Worm (Caenorhabditis elegans) whole organism, L1 larva: ENCODE data around the gene mrpl-46.
"Not testable (repeated sequence)": the region's sequence is repeated elsewhere in the genome, so short reads cannot be mapped to it uniquely, and the experiment has no call there.

Experiments
- blmp-1 ChIP-seq: fragments of 150-350 bp; optimal IDR thresholded peaks from 2 replicates; lab custom pipeline; 2014; ENCODE audit warnings: missing biosample characterization, missing genetic modification characterization
- ceh-63 ChIP-seq: fragments of 200-800 bp; sonication (Bioruptor generic); optimal IDR thresholded peaks from 2 replicates; lab custom pipeline; 2018; ENCODE audit warnings: mild to moderate bottlenecking, missing genetic modification characterization, missing compliant biosample characterization
- ceh-82 ChIP-seq, 3 experiments: fragments of 150-350 bp in 1 of 3; sonication (generic microtip) in 2 of 3; optimal IDR thresholded peaks; 2 replicates each; lab custom pipeline; 2014 to 2017; ENCODE audit warnings: missing biosample characterization in 3 of 3, missing genetic modification characterization in 3 of 3
- lin-13 ChIP-seq: fragments of 150-350 bp; optimal IDR thresholded peaks from 2 replicates; lab custom pipeline; 2014; ENCODE audit warnings: missing biosample characterization, missing genetic modification reagents, missing genetic modification characterization
- mdl-1 ChIP-seq, 2 experiments: fragments of 150-350 bp; optimal IDR thresholded peaks; 2 replicates each; lab custom pipeline; 2014 to 2017; ENCODE audit warnings: missing biosample characterization in 2 of 2, missing genetic modification characterization in 2 of 2, inconsistent platforms in 1 of 2
- mep-1 ChIP-seq: fragments of 150-350 bp; optimal IDR thresholded peaks from 2 replicates; lab custom pipeline; 2014; ENCODE audit warnings: missing biosample characterization, missing genetic modification characterization
- nhr-237 ChIP-seq: fragments of 150-350 bp; optimal IDR thresholded peaks from 2 replicates; lab custom pipeline; 2014; ENCODE audit warnings: missing biosample characterization, missing genetic modification characterization
- nhr-28 ChIP-seq: fragments of 150-350 bp; optimal IDR thresholded peaks from 2 replicates; lab custom pipeline; 2014; ENCODE audit warnings: missing biosample characterization, missing genetic modification characterization
- snpc-4 ChIP-seq: fragments of 150-350 bp; optimal IDR thresholded peaks from 2 replicates; lab custom pipeline; 2014; ENCODE audit warnings: missing biosample characterization, missing genetic modification characterization
- ztf-4 ChIP-seq: fragments of 150-350 bp; optimal IDR thresholded peaks from 2 replicates; lab custom pipeline; 2014; ENCODE audit warnings: missing biosample characterization, missing genetic modification characterization

- TF ChIP-seq nhr-28 (tag; lab: Kevin White, UChicago); blmp-1 (tag; lab: Kevin White, UChicago); nhr-237 (tag; lab: Kevin White, UChicago); lin-13 (GFP tag; lab: Kevin White, UChicago); ztf-4 (tag; lab: Kevin White, UChicago); ceh-63 (GFP tag; lab: Kevin White, UChicago); snpc-4; mep-1 (tag; lab: Kevin White, UChicago); mdl-1 (tag; optimal IDR thresholded peaks at IDR 0.05; lab: Kevin White, UChicago): not testable (repeated sequence)
- peak; percentile 7 to 29 (median 22) for TF ChIP-seq ceh-82 (tag; optimal IDR thresholded peaks at IDR 0.05; lab: Kevin White, UChicago)
Observed at ce11 chrIV:813341-813740, 12.7 kb downstream of the mrpl-46 start.
